Fruit fly (Drosophila melanogaster) whole organism, embryonic: ENCODE results near the gene CG10947.
A peak's percentile ranks its signal among the peaks of the same experiment; 100 is the strongest.

Source experiments
- ATbp ChIP-seq: fragments of 200-800 bp; sonication (Bioruptor generic); optimal IDR thresholded peaks from 2 replicates; lab custom pipeline; 2017; ENCODE audit warnings: missing biosample characterization, mild to moderate bottlenecking, missing genetic modification characterization, missing genetic modification reagents
- Asciz ChIP-seq: fragments of 200-800 bp; sonication (Bioruptor generic); optimal IDR thresholded peaks from 2 replicates; lab custom pipeline; 2017; ENCODE audit warnings: missing biosample characterization, mild to moderate bottlenecking, missing genetic modification characterization, missing genetic modification reagents
- Awh ChIP-seq: fragments of 200-800 bp; sonication (Bioruptor generic); IDR thresholded peaks from 2 replicates; pipeline ENCODE4, ENCODE4 v1.3.6; 2022; ENCODE audit warnings: missing biosample characterization, missing genetic modification characterization
- CG10147 ChIP-seq: fragments of 200-800 bp; sonication (Bioruptor generic); optimal IDR thresholded peaks from 2 replicates; lab custom pipeline; 2019; ENCODE audit warnings: missing biosample characterization, mild to moderate bottlenecking, missing genetic modification characterization, moderate library complexity
- CG1024 ChIP-seq: fragments of 200-800 bp; sonication (Bioruptor generic); IDR thresholded peaks from 2 replicates; pipeline ENCODE4 v1.3.6; 2022; ENCODE audit warnings: missing biosample characterization, missing genetic modification characterization
- CG13894 ChIP-seq: fragments of 200-800 bp; sonication (Bioruptor generic); optimal IDR thresholded peaks from 3 replicates; lab custom pipeline; 2018; ENCODE audit warnings: missing biosample characterization, mild to moderate bottlenecking, missing genetic modification characterization, moderate library complexity
- CG14014 ChIP-seq: fragments of 200-800 bp; sonication (Bioruptor generic); IDR thresholded peaks from 2 replicates; pipeline ENCODE4 v1.3.6; 2022; ENCODE audit warnings: missing biosample characterization, missing genetic modification characterization
- CG16813 ChIP-seq: fragments of 200-800 bp; sonication (Bioruptor generic); IDR thresholded peaks from 3 replicates; pipeline ENCODE4 v1.3.6; 2022; ENCODE audit warnings: missing biosample characterization, missing genetic modification characterization; ENCODE audit not compliant: partially characterized antibody
- CG3163 ChIP-seq: fragments of 200-800 bp; sonication (Bioruptor generic); optimal IDR thresholded peaks from 3 replicates; lab custom pipeline; 2016; ENCODE audit warnings: missing biosample characterization, missing genetic modification characterization
- CG3407 ChIP-seq: fragments of 200-800 bp; sonication (Bioruptor generic); optimal IDR thresholded peaks from 2 replicates; lab custom pipeline; 2018; ENCODE audit warnings: missing biosample characterization, mild to moderate bottlenecking, missing genetic modification characterization
- CG3726 ChIP-seq: fragments of 200-800 bp; sonication (Bioruptor generic); IDR thresholded peaks from 3 replicates; pipeline ENCODE4, ENCODE4 v1.3.6; 2022; ENCODE audit warnings: missing biosample characterization, missing genetic modification characterization
- CG4617 ChIP-seq: fragments of 200-800 bp; sonication (Bioruptor generic); optimal IDR thresholded peaks from 3 replicates; lab custom pipeline; 2016; ENCODE audit warnings: missing biosample characterization, missing genetic modification characterization, borderline replicate concordance
- CG6854 ChIP-seq: fragments of 200-800 bp; sonication (Bioruptor generic); optimal IDR thresholded peaks from 3 replicates; lab custom pipeline; 2017; ENCODE audit warnings: missing biosample characterization, mild to moderate bottlenecking, missing genetic modification characterization
- CG7271 ChIP-seq: fragments of 200-800 bp; sonication (Bioruptor generic); optimal IDR thresholded peaks from 2 replicates; lab custom pipeline; 2018; ENCODE audit warnings: missing biosample characterization, mild to moderate bottlenecking, missing genetic modification characterization, moderate library complexity
- CG7786 ChIP-seq: fragments of 200-800 bp; sonication (Bioruptor generic); optimal IDR thresholded peaks from 2 replicates; lab custom pipeline; 2016; ENCODE audit warnings: missing biosample characterization, missing genetic modification characterization
- CG8089 ChIP-seq: fragments of 200-800 bp; sonication (Bioruptor generic); optimal IDR thresholded peaks from 3 replicates; lab custom pipeline; 2016; ENCODE audit warnings: missing biosample characterization, missing genetic modification characterization
- CG8359 ChIP-seq: fragments of 200-800 bp; sonication (Bioruptor generic); optimal IDR thresholded peaks from 2 replicates; lab custom pipeline; 2017; ENCODE audit warnings: missing biosample characterization, mild to moderate bottlenecking, missing genetic modification characterization, borderline replicate concordance
- ERR ChIP-seq: fragments of 200-800 bp; sonication (Bioruptor generic); optimal IDR thresholded peaks from 2 replicates; lab custom pipeline; 2016; ENCODE audit warnings: missing biosample characterization, missing genetic modification characterization
- Ets65A ChIP-seq: fragments of 200-800 bp; sonication (Bioruptor generic); peaks from one replicate; lab custom pipeline; 2016; ENCODE audit warnings: missing biosample characterization, missing genetic modification characterization
- Fer2 ChIP-seq: fragments of 200-800 bp; sonication (Bioruptor generic); optimal IDR thresholded peaks from 2 replicates; lab custom pipeline; 2018; ENCODE audit warnings: missing biosample characterization, mild to moderate bottlenecking, missing genetic modification characterization, moderate library complexity
- HLH3B ChIP-seq: fragments of 200-800 bp; sonication (Bioruptor generic); IDR thresholded peaks from 2 replicates; pipeline ENCODE4 v1.3.6; 2022; ENCODE audit warnings: missing biosample characterization, missing genetic modification characterization
- Lhr ChIP-seq: fragments of 200-800 bp; sonication (Bioruptor generic); optimal IDR thresholded peaks from 3 replicates; lab custom pipeline; 2017; ENCODE audit warnings: mild to moderate bottlenecking, missing biosample characterization, missing genetic modification reagents, missing genetic modification characterization
- Lim3 ChIP-seq: fragments of 200-800 bp; sonication (Bioruptor generic); IDR thresholded peaks from 2 replicates; pipeline ENCODE4 v1.3.6; 2022; ENCODE audit warnings: missing biosample characterization, missing genetic modification characterization
- Med ChIP-seq: fragments of 200-800 bp; sonication (Bioruptor generic); peaks from one replicate; lab custom pipeline; 2016; ENCODE audit warnings: missing biosample characterization, missing genetic modification characterization, mild to moderate bottlenecking, inconsistent platforms, moderate library complexity
- Oaz ChIP-seq: fragments of 200-800 bp; sonication (Bioruptor generic); IDR thresholded peaks from 2 replicates; pipeline ENCODE4 v1.3.6; 2022; ENCODE audit warnings: missing biosample characterization, missing genetic modification characterization
- Xrp1 ChIP-seq: fragments of 200-800 bp; sonication (Bioruptor generic); IDR thresholded peaks from 2 replicates; pipeline ENCODE4 v1.3.6; 2022; ENCODE audit warnings: missing biosample characterization, missing genetic modification characterization
- cas ChIP-seq: fragments of 200-800 bp; sonication (Bioruptor generic); IDR thresholded peaks from 2 replicates; pipeline ENCODE4 v1.3.6; 2022; ENCODE audit warnings: missing biosample characterization, missing genetic modification characterization
- ci ChIP-seq: fragments of 200-800 bp; sonication (Bioruptor generic); IDR thresholded peaks from 3 replicates; pipeline ENCODE4 v1.3.6; 2022; ENCODE audit warnings: missing biosample characterization, missing genetic modification characterization
- croc ChIP-seq: fragments of 200-800 bp; sonication (Bioruptor generic); conservative IDR thresholded peaks from 3 replicates; pipeline ENCODE4 v1.3.6; 2022; ENCODE audit warnings: missing biosample characterization, missing genetic modification characterization
- dati ChIP-seq: fragments of 200-800 bp; sonication (Bioruptor generic); IDR thresholded peaks from 2 replicates; pipeline ENCODE4 v1.3.6; 2022; ENCODE audit warnings: missing biosample characterization, missing genetic modification characterization
- dmrt11E ChIP-seq: fragments of 200-800 bp; sonication (Bioruptor generic); optimal IDR thresholded peaks from 3 replicates; lab custom pipeline; 2018; ENCODE audit warnings: missing biosample characterization, mild to moderate bottlenecking, missing genetic modification characterization, moderate library complexity
- emc ChIP-seq: fragments of 200-800 bp; sonication (Bioruptor generic); optimal IDR thresholded peaks from 2 replicates; lab custom pipeline; 2016; ENCODE audit warnings: missing biosample characterization, missing genetic modification characterization
- exex ChIP-seq: fragments of 200-800 bp; sonication (Bioruptor generic); optimal IDR thresholded peaks from 4 replicates; lab custom pipeline; 2018; ENCODE audit warnings: missing biosample characterization, mild to moderate bottlenecking, missing genetic modification characterization, moderate library complexity
- fu2 ChIP-seq: fragments of 200-800 bp; sonication (Bioruptor generic); optimal IDR thresholded peaks from 2 replicates; lab custom pipeline; 2016; ENCODE audit warnings: missing biosample characterization, missing genetic modification characterization
- gfzf ChIP-seq: fragments of 200-800 bp; sonication (Bioruptor generic); optimal IDR thresholded peaks from 2 replicates; lab custom pipeline; 2016; ENCODE audit warnings: missing biosample characterization, mild to moderate bottlenecking, missing genetic modification characterization, moderate library complexity
- insv ChIP-seq, 2 experiments: fragments of 200-800 bp; sonication (Bioruptor generic); optimal IDR thresholded peaks; 3 replicates each; lab custom pipeline; 2016 to 2018; ENCODE audit warnings: missing biosample characterization in 2 of 2, missing genetic modification characterization in 2 of 2
- jing ChIP-seq: fragments of 200-800 bp; sonication (Bioruptor generic); optimal IDR thresholded peaks from 2 replicates; lab custom pipeline; 2018; ENCODE audit warnings: missing biosample characterization, mild to moderate bottlenecking, missing genetic modification characterization
- ken ChIP-seq: fragments of 200-800 bp; sonication (Bioruptor generic); IDR thresholded peaks from 3 replicates; pipeline ENCODE4 v1.3.6; 2022; ENCODE audit warnings: missing biosample characterization, missing genetic modification characterization
- lbe ChIP-seq: fragments of 200-800 bp; sonication (Bioruptor generic); optimal IDR thresholded peaks from 2 replicates; lab custom pipeline; 2016; ENCODE audit warnings: missing biosample characterization, mild to moderate bottlenecking, missing genetic modification characterization
- lilli ChIP-seq: fragments of 200-800 bp; sonication (Bioruptor generic); optimal IDR thresholded peaks from 3 replicates; lab custom pipeline; 2016; ENCODE audit warnings: missing biosample characterization, missing genetic modification characterization
- lov ChIP-seq, 2 experiments: fragments of 200-800 bp in 1 of 2; fragments of >200 bp in 1 of 2; sonication (Bioruptor generic) in 1 of 2; IDR thresholded peaks in 1 of 2; optimal IDR thresholded peaks in 1 of 2; 2 replicates in 1 of 2; 3 replicates in 1 of 2; pipeline versions ENCODE4 v1.3.6 to Lab custom; 2017 to 2022; ENCODE audit warnings: missing biosample characterization in 1 of 2, missing genetic modification characterization in 1 of 2
- mirr ChIP-seq: fragments of 200-800 bp; sonication (Bioruptor generic); optimal IDR thresholded peaks from 3 replicates; lab custom pipeline; 2018; ENCODE audit warnings: missing biosample characterization, mild to moderate bottlenecking, missing genetic modification characterization
- onecut ChIP-seq: fragments of 200-800 bp; sonication (Bioruptor generic); IDR thresholded peaks from 2 replicates; pipeline ENCODE4 v1.3.6; 2022; ENCODE audit warnings: missing biosample characterization, missing genetic modification characterization
- sc ChIP-seq, 3 experiments: fragments of >200 bp in 2 of 3; fragments of 200-800 bp in 1 of 3; sonication (Bioruptor generic) in 1 of 3; optimal IDR thresholded peaks; 2 replicates in 2 of 3; 3 replicates in 1 of 3; lab custom pipeline; 2017; ENCODE audit warnings: mild to moderate bottlenecking in 1 of 3, missing biosample characterization in 1 of 3, missing genetic modification characterization in 1 of 3, missing genetic modification reagents in 1 of 3
- sr ChIP-seq: fragments of 200-800 bp; sonication (Bioruptor generic); IDR thresholded peaks from 3 replicates; pipeline ENCODE4 v1.3.6; 2022; ENCODE audit warnings: missing biosample characterization, missing genetic modification characterization
- vvl ChIP-seq: fragments of 200-800 bp; sonication (Bioruptor generic); IDR thresholded peaks from 2 replicates; pipeline ENCODE4 v1.3.6; 2022; ENCODE audit warnings: missing biosample characterization, missing genetic modification characterization
- zfh1 ChIP-seq: fragments of 200-800 bp; sonication (Bioruptor generic); IDR thresholded peaks from 3 replicates; pipeline ENCODE4 v1.3.6; 2022; ENCODE audit warnings: missing biosample characterization, missing genetic modification characterization

Gene CG10947

DNA sequence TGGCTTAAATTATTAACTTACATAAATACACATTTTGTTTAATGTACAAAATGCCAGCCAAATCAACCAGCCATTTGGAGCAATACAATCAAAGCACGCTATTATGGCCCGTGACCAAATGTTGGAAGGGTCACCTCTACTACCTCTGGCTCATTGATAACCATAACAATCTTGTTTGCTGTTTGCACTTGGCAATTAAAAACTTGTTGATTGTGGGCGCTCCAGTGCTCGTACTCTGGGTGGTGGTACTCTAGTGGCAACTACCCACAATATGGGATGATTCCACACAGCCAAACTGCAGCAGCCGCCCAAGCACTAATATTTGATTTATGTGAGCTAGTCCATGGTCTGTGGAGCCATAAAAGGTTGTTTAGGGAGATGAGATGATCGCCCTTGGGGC lies 16.6 kb upstream of the CG10947 start (continued):
- TF ChIP-seq sc (optimal IDR thresholded peaks at IDR 0.05; lab: Kevin White, UChicago) (no peak), sc (GFP tag; optimal IDR thresholded peaks at IDR 0.05; lab: Kevin White, UChicago) (peak; percentile 14), lbe (no peak), lilli (GFP tag; lab: Kevin White, UChicago) (no peak), ci (GFP tag; lab: Robert Waterston, UW) (0 out of 3 replicates have a peak, but pooled peaks have one; percentile 38), CG7786 (no peak), CG1024 (GFP tag; lab: Robert Waterston, UW) (peak; percentile 16; the same call in 1 of the 2 replicates), Med (GFP tag; lab: Kevin White, UChicago) (peak; percentile 49), lov (optimal IDR thresholded peaks at IDR 0.05; lab: Kevin White, UChicago) (no peak), lov (GFP tag; IDR thresholded peaks at IDR 0.05; lab: Robert Waterston, UW) (0 out of 3 replicates have a peak, but pooled peaks have one; percentile 18), vvl (GFP tag; lab: Robert Waterston, UW) (0 out of 2 replicates have a peak, but pooled peaks have one; percentile 6), CG3407 (peak; percentile 29), Oaz (GFP tag; lab: Robert Waterston, UW) (0 out of 2 replicates have a peak, but pooled peaks have one; percentile 6), Xrp1 (GFP tag; lab: Robert Waterston, UW) (peak; percentile 28; the same call in 1 of the 2 replicates), Lim3 (GFP tag; lab: Robert Waterston, UW) (no peak), ATbp (peak; percentile 32)

DNA sequence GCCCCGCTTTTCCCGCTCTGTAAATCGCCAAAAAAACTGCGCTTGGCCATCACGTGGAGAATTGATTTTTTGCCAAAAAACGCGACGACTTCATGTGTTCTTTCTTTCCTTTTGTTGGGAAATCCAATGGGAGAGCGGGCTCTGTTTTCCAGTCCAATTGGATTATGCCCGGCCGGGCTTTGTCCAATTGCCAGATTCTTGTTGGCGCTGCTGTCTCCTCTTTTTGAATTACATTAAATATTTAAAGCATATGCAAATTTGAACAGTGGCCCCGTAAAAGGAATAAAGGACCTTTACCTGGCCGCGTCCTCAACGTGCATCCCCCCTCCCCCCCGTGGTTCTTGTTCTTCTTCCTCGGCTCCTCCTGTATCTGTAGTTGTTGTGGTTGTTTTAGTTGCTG lies 14.9 kb upstream of the CG10947 start:
- no peak for TF ChIP-seq CG4617 (GFP tag; lab: Kevin White, UChicago)
- peak; percentile 15 to 87 for TF ChIP-seq insv (GFP tag; optimal IDR thresholded peaks at IDR 0.05; lab: Kevin White, UChicago)
- TF ChIP-seq dati (GFP tag; lab: Robert Waterston, UW), result no peak
- no peak for TF ChIP-seq mirr (GFP tag; lab: Kevin White, UChicago)
- TF ChIP-seq Ets65A (GFP tag; lab: Kevin White, UChicago), result peak; percentile 56
- no peak for TF ChIP-seq sr (GFP tag; lab: Robert Waterston, UW)
- no peak for TF ChIP-seq CG6854 (GFP tag; lab: Kevin White, UChicago)
- TF ChIP-seq onecut (GFP tag; lab: Robert Waterston, UW), result 0 out of 2 replicates have a peak, but pooled peaks have one; percentile 10
- no peak for TF ChIP-seq zfh1 (GFP tag; lab: Robert Waterston, UW)

DNA sequence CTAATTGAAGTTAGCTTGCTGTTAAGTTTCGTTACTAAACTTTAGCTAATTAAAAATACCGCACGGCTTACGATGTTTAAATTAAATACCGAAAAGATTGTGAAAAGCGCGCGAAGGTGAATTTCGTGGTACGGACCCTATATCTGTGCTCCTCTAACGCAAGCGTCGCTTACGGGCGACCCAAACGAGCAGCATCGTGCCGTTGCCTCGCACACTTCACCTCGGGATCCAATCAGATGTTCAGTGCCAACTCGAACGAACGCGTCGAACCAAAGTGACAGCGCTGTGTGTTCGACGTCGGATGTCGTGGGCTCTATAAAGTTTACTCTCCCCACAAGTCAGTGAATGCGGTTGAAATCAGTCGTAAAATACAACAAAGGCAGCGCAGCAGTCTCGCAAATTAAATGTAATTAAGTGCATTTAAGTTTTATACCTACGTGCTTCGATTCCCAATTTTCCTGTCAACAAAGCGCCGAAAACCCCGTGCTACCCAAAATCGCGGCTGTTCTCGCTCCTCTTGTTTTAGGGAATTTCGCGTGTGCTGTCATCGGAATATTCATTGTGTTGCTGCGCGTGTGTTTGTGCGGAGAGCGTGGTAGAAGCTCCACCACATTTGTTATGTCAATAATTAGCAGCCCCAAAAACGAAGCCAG lies 14.3 kb upstream of the CG10947 start:
- no peak for TF ChIP-seq Fer2 (tag; lab: Kevin White, UChicago)
- TF ChIP-seq Asciz, result no peak
- peak; percentile 30 for TF ChIP-seq CG10147
- no peak for TF ChIP-seq Oaz (GFP tag; lab: Robert Waterston, UW)
- no peak for TF ChIP-seq croc (GFP tag; lab: Robert Waterston, UW)
- TF ChIP-seq CG7271 (tag; lab: Kevin White, UChicago), result no peak
- TF ChIP-seq exex (tag; lab: Kevin White, UChicago), result peak; percentile 27
- TF ChIP-seq CG16813 (GFP tag; lab: Robert Waterston, UW), result no peak
- TF ChIP-seq CG3726 (GFP tag; lab: Robert Waterston, UW), result no peak
- no peak for TF ChIP-seq dmrt11E (tag; lab: Kevin White, UChicago)
- TF ChIP-seq ken (GFP tag; lab: Robert Waterston, UW), result no peak
- TF ChIP-seq jing (GFP tag; lab: Kevin White, UChicago), result no peak
- no peak for TF ChIP-seq ERR (GFP tag; lab: Kevin White, UChicago)
- no peak for TF ChIP-seq cas (GFP tag; lab: Robert Waterston, UW)
- no peak for TF ChIP-seq CG8089 (GFP tag; lab: Kevin White, UChicago)
- no peak for TF ChIP-seq Awh (GFP tag; lab: Robert Waterston, UW)
- no peak for TF ChIP-seq fu2 (GFP tag; lab: Kevin White, UChicago)
- no peak for TF ChIP-seq CG14014 (GFP tag; lab: Robert Waterston, UW)
- TF ChIP-seq CG13894 (tag; lab: Kevin White, UChicago), result no peak
- TF ChIP-seq emc (GFP tag; lab: Kevin White, UChicago), result no peak
- no peak for TF ChIP-seq CG8359
- TF ChIP-seq Lhr (GFP tag; lab: Kevin White, UChicago), result peak; percentile 69
- TF ChIP-seq HLH3B (GFP tag; lab: Robert Waterston, UW), result no peak
- TF ChIP-seq CG3163 (GFP tag; lab: Kevin White, UChicago), result no peak
- TF ChIP-seq gfzf (GFP tag; lab: Kevin White, UChicago), result peak; percentile 34
